Fruit fly (Drosophila melanogaster) whole organism, prepupa: ENCODE results near the gene CG34135.

Experiments
- Blimp-1 ChIP-seq: fragments of 200-800 bp; sonication (Bioruptor generic); optimal IDR thresholded peaks from 3 replicates; lab custom pipeline; 2017; ENCODE audit warnings: missing biosample characterization, missing genetic modification characterization, mild to moderate bottlenecking, moderate library complexity, missing genetic modification reagents
- CG10631 ChIP-seq: fragments of 200-800 bp; sonication (Bioruptor generic); optimal IDR thresholded peaks from 2 replicates; lab custom pipeline; 2016; ENCODE audit warnings: missing biosample characterization, missing genetic modification characterization
- CG10669 ChIP-seq: fragments of 200-800 bp; sonication (Bioruptor generic); optimal IDR thresholded peaks from 3 replicates; lab custom pipeline; 2018; ENCODE audit warnings: missing biosample characterization, mild to moderate bottlenecking, missing genetic modification characterization, moderate library complexity
- CG11294 ChIP-seq: fragments of 200-800 bp; sonication (Bioruptor generic); IDR thresholded peaks from 2 replicates; pipeline ENCODE4 v1.3.6; 2022; ENCODE audit warnings: missing biosample characterization, missing genetic modification characterization
- CG1621 ChIP-seq: fragments of 200-800 bp; sonication (Bioruptor generic); optimal IDR thresholded peaks from 3 replicates; lab custom pipeline; 2018; ENCODE audit warnings: missing biosample characterization, mild to moderate bottlenecking, missing genetic modification characterization
- CG3032 ChIP-seq: fragments of 200-800 bp; optimal IDR thresholded peaks from 2 replicates; lab custom pipeline; 2019; ENCODE audit warnings: missing biosample characterization, mild to moderate bottlenecking, missing genetic modification characterization, moderate library complexity
- CG31627 ChIP-seq: fragments of 200-800 bp; sonication (Bioruptor generic); optimal IDR thresholded peaks from 3 replicates; lab custom pipeline; 2016; ENCODE audit warnings: missing biosample characterization, missing genetic modification characterization
- CG34406 ChIP-seq: fragments of 200-800 bp; sonication (Bioruptor generic); optimal IDR thresholded peaks from 3 replicates; lab custom pipeline; 2016; ENCODE audit warnings: missing biosample characterization, missing genetic modification characterization
- CG3919 ChIP-seq: fragments of 200-800 bp; sonication (Bioruptor generic); optimal IDR thresholded peaks from 3 replicates; lab custom pipeline; 2016; ENCODE audit warnings: missing biosample characterization, missing genetic modification characterization
- CG6163 ChIP-seq: fragments of 200-800 bp; sonication (Bioruptor generic); IDR thresholded peaks from 3 replicates; pipeline ENCODE4 v1.3.6; 2022; ENCODE audit warnings: missing biosample characterization, missing genetic modification characterization
- CG6276 ChIP-seq: fragments of 200-800 bp; sonication (Bioruptor generic); optimal IDR thresholded peaks from 2 replicates; lab custom pipeline; 2017; ENCODE audit warnings: missing biosample characterization, mild to moderate bottlenecking, missing genetic modification characterization
- CG6808 ChIP-seq: fragments of 200-800 bp; sonication (Bioruptor generic); optimal IDR thresholded peaks from 3 replicates; lab custom pipeline; 2017; ENCODE audit warnings: missing biosample characterization, missing genetic modification characterization, mild to moderate bottlenecking, moderate library complexity, missing genetic modification reagents
- CG6854 ChIP-seq: fragments of 200-800 bp; sonication (Bioruptor generic); optimal IDR thresholded peaks from 2 replicates; lab custom pipeline; 2017; ENCODE audit warnings: missing biosample characterization, mild to moderate bottlenecking, missing genetic modification characterization
- CG7368 ChIP-seq: fragments of 200-800 bp; sonication (Bioruptor generic); optimal IDR thresholded peaks from 3 replicates; lab custom pipeline; 2016; ENCODE audit warnings: missing biosample characterization, missing genetic modification characterization
- CG8119 ChIP-seq: fragments of 200-800 bp; sonication (Bioruptor generic); IDR thresholded peaks from 3 replicates; pipeline ENCODE4 v1.3.6; 2022; ENCODE audit warnings: missing biosample characterization, missing genetic modification characterization
- CG8632 ChIP-seq: fragments of 200-800 bp; sonication (Bioruptor generic); optimal IDR thresholded peaks from 3 replicates; lab custom pipeline; 2016; ENCODE audit warnings: missing biosample characterization, missing genetic modification characterization
- CG9139 ChIP-seq: fragments of 200-800 bp; sonication (Bioruptor generic); optimal IDR thresholded peaks from 3 replicates; lab custom pipeline; 2017; ENCODE audit warnings: missing biosample characterization, mild to moderate bottlenecking, missing genetic modification characterization
- Eip93F ChIP-seq: fragments of 200-800 bp; sonication (Bioruptor generic); optimal IDR thresholded peaks from 2 replicates; lab custom pipeline; 2016; ENCODE audit warnings: missing biosample characterization, mild to moderate bottlenecking, missing genetic modification characterization
- Ets21C ChIP-seq: fragments of 200-800 bp; sonication (Bioruptor generic); optimal IDR thresholded peaks from 3 replicates; lab custom pipeline; 2016; ENCODE audit warnings: missing biosample characterization, missing genetic modification characterization
- Gug ChIP-seq: fragments of 200-800 bp; sonication (Bioruptor generic); IDR thresholded peaks from 2 replicates; pipeline ENCODE4 v1.3.6; 2022; ENCODE audit warnings: missing biosample characterization, missing genetic modification characterization
- Hr4 ChIP-seq: fragments of 200-800 bp; sonication (Bioruptor generic); optimal IDR thresholded peaks from 3 replicates; lab custom pipeline; 2016; ENCODE audit warnings: missing biosample characterization, missing genetic modification characterization
- Lpt ChIP-seq: fragments of 200-800 bp; sonication (Bioruptor generic); optimal IDR thresholded peaks from 3 replicates; lab custom pipeline; 2016; ENCODE audit warnings: missing biosample characterization, missing genetic modification characterization
- Met ChIP-seq: fragments of 200-800 bp; sonication (Bioruptor generic); optimal IDR thresholded peaks from 3 replicates; lab custom pipeline; 2016; ENCODE audit warnings: missing biosample characterization, missing genetic modification characterization
- OdsH ChIP-seq: fragments of 200-800 bp; sonication (Bioruptor generic); optimal IDR thresholded peaks from 3 replicates; lab custom pipeline; 2016; ENCODE audit warnings: missing biosample characterization, missing genetic modification characterization
- Smox ChIP-seq: fragments of 200-800 bp; sonication (Bioruptor generic); optimal IDR thresholded peaks from 3 replicates; lab custom pipeline; 2016; ENCODE audit warnings: missing biosample characterization, missing genetic modification characterization
- Sox102F ChIP-seq: fragments of 200-800 bp; sonication (Bioruptor generic); optimal IDR thresholded peaks from 2 replicates; lab custom pipeline; 2016; ENCODE audit warnings: missing biosample characterization, mild to moderate bottlenecking, missing genetic modification characterization
- Sox14 ChIP-seq: fragments of 200-800 bp; sonication (Bioruptor generic); optimal IDR thresholded peaks from 3 replicates; lab custom pipeline; 2016; ENCODE audit warnings: missing biosample characterization, missing genetic modification characterization
- achi ChIP-seq: fragments of 200-800 bp; sonication (Bioruptor generic); optimal IDR thresholded peaks from 3 replicates; lab custom pipeline; 2016; ENCODE audit warnings: missing biosample characterization, missing genetic modification characterization
- acj6 ChIP-seq: fragments of 200-800 bp; sonication (Bioruptor generic); optimal IDR thresholded peaks from 3 replicates; lab custom pipeline; 2016; ENCODE audit warnings: missing biosample characterization, missing genetic modification characterization
- cyc ChIP-seq: fragments of 200-800 bp; sonication (Bioruptor generic); optimal IDR thresholded peaks from 3 replicates; lab custom pipeline; 2016; ENCODE audit warnings: missing biosample characterization, missing genetic modification characterization
- dac ChIP-seq: fragments of 200-800 bp; sonication (Bioruptor generic); optimal IDR thresholded peaks from 2 replicates; lab custom pipeline; 2017; ENCODE audit warnings: missing biosample characterization, mild to moderate bottlenecking, missing genetic modification characterization
- dsx ChIP-seq: fragments of 200-800 bp; optimal IDR thresholded peaks from 3 replicates; lab custom pipeline; 2019; ENCODE audit warnings: missing biosample characterization, mild to moderate bottlenecking, missing genetic modification characterization, moderate library complexity; ENCODE audit not compliant: poor library complexity, severe bottlenecking
- esn ChIP-seq: fragments of 200-800 bp; sonication (Bioruptor generic); optimal IDR thresholded peaks from 2 replicates; lab custom pipeline; 2016; ENCODE audit warnings: missing biosample characterization, mild to moderate bottlenecking, missing genetic modification characterization, moderate library complexity
- fd85E ChIP-seq: fragments of 200-800 bp; sonication (Bioruptor generic); optimal IDR thresholded peaks from 3 replicates; lab custom pipeline; 2016; ENCODE audit warnings: missing biosample characterization, missing genetic modification characterization
- fkh ChIP-seq: fragments of 200-800 bp; sonication (Bioruptor generic); optimal IDR thresholded peaks from 3 replicates; lab custom pipeline; 2017; ENCODE audit warnings: missing biosample characterization, mild to moderate bottlenecking, missing genetic modification characterization, moderate library complexity
- salr ChIP-seq, 2 experiments: fragments of 200-800 bp; sonication (Bioruptor generic); optimal IDR thresholded peaks; 3 replicates each; lab custom pipeline; 2016 to 2018; ENCODE audit warnings: missing biosample characterization in 2 of 2, missing genetic modification characterization in 2 of 2, mild to moderate bottlenecking in 1 of 2
- spab ChIP-seq: fragments of 200-800 bp; sonication (Bioruptor generic); optimal IDR thresholded peaks from 2 replicates; lab custom pipeline; 2017; ENCODE audit warnings: missing biosample characterization, mild to moderate bottlenecking, missing genetic modification characterization, missing genetic modification reagents
- ss ChIP-seq, 2 experiments: fragments of 200-800 bp; sonication (Bioruptor generic); optimal IDR thresholded peaks; 2 replicates in 1 of 2; 3 replicates in 1 of 2; lab custom pipeline; 2017 to 2018; ENCODE audit warnings: mild to moderate bottlenecking in 2 of 2, missing biosample characterization in 2 of 2, missing genetic modification characterization in 2 of 2, moderate library complexity in 1 of 2
- svp ChIP-seq: fragments of 200-800 bp; sonication (Bioruptor generic); peaks from one replicate; lab custom pipeline; 2016; ENCODE audit warnings: missing biosample characterization, missing genetic modification characterization
- vri ChIP-seq: fragments of 200-800 bp; sonication (Bioruptor generic); optimal IDR thresholded peaks from 3 replicates; lab custom pipeline; 2016; ENCODE audit warnings: missing biosample characterization, mild to moderate bottlenecking, missing genetic modification characterization

Gene CG34135

dm6 chr3R:8767998-8768397 is at the start of gene CG34135, which contains the start of gene CG11768:
Gene CG34135 (minus strand): TSS chr3R:8768191.
Gene CG11768 (minus strand): TSS chr3R:8768200.
- no peak for TF ChIP-seq dsx
- TF ChIP-seq cyc (GFP tag; lab: Kevin White, UChicago): no peak
- no peak for TF ChIP-seq Smox
- no peak for TF ChIP-seq Ets21C (GFP tag; lab: Kevin White, UChicago)
- TF ChIP-seq CG6808 (GFP tag; lab: Kevin White, UChicago): no peak
- no peak for TF ChIP-seq Sox14 (GFP tag; lab: Kevin White, UChicago)
- TF ChIP-seq CG10631: no peak
- TF ChIP-seq, all 60 proteins: peak for 0

dm6 chr3R:8815074-8815473 is 47.1 kb upstream of the CG34135 start:
- TF ChIP-seq spab: no peak
- TF ChIP-seq CG6808 (GFP tag; lab: Kevin White, UChicago): peak; percentile 4

- TF ChIP-seq Hr4 (GFP tag; lab: Kevin White, UChicago) (no peak), Sox102F (GFP tag; lab: Kevin White, UChicago) (no peak), CG3919 (GFP tag; lab: Kevin White, UChicago) (no peak), cyc (GFP tag; lab: Kevin White, UChicago) (no peak), CG31627 (GFP tag; lab: Kevin White, UChicago) (no peak), ss (GFP tag; optimal IDR thresholded peaks at IDR 0.05; lab: Kevin White, UChicago) (no peak), Blimp-1 (GFP tag; lab: Kevin White, UChicago) (no peak), svp (GFP tag; lab: Kevin White, UChicago) (no peak), CG9139 (no peak), Eip93F (no peak), CG11294 (GFP tag; lab: Robert Waterston, UW) (no peak), fd85E (GFP tag; lab: Kevin White, UChicago) (no peak), Gug (GFP tag; lab: Robert Waterston, UW) (no peak), CG6808 (GFP tag; lab: Kevin White, UChicago) (peak; percentile 16), Smox (no peak), fkh (GFP tag; lab: Kevin White, UChicago) (peak; percentile 55), CG7368 (no peak), CG6276 (GFP tag; lab: Kevin White, UChicago) (no peak)
- TF ChIP-seq, all 60 proteins: peak for 2
Measured at dm6 chr3R:8814029-8814647, 46.1 kb upstream of the CG34135 start.

- TF ChIP-seq dsx (no peak), Lpt (GFP tag; lab: Kevin White, UChicago) (no peak), fkh (GFP tag; lab: Kevin White, UChicago) (peak; percentile 4)
- TF ChIP-seq, all 60 proteins: peak for 1
Measured at dm6 chr3R:8813164-8813629, 45.2 kb upstream of the CG34135 start, which contains the start of gene CG9837. Gene CG9837 (minus strand): TSS chr3R:8813579.

- TF ChIP-seq Gug (GFP tag; lab: Robert Waterston, UW) (peak; percentile 86), CG10669 (GFP tag; lab: Kevin White, UChicago) (peak; percentile 80), Hr4 (GFP tag; lab: Kevin White, UChicago) (peak; percentile 92), CG34406 (GFP tag; lab: Kevin White, UChicago) (peak; percentile 49), dac (GFP tag; lab: Kevin White, UChicago) (peak; percentile 87), CG6163 (GFP tag; lab: Robert Waterston, UW) (peak; percentile 93), CG10631 (peak; percentile 80), CG8632 (peak; percentile 73), svp (GFP tag; lab: Kevin White, UChicago) (peak; percentile 86), achi (peak; percentile 86), CG6276 (GFP tag; lab: Kevin White, UChicago) (peak; percentile 81), CG3032 (peak; percentile 71), acj6 (GFP tag; lab: Kevin White, UChicago) (peak; percentile 84), OdsH (peak; percentile 87), CG8119 (peak; percentile 93), CG1621 (tag; lab: Kevin White, UChicago) (peak; percentile 79), CG6808 (GFP tag; lab: Kevin White, UChicago) (peak; percentile 72), vri (GFP tag; lab: Kevin White, UChicago) (peak; percentile 27), Met (GFP tag; lab: Kevin White, UChicago) (peak; percentile 44), esn (GFP tag; lab: Kevin White, UChicago) (peak; percentile 68), Smox (peak; percentile 56), CG6854 (GFP tag; lab: Kevin White, UChicago) (no peak), Eip93F (no peak), Blimp-1 (GFP tag; lab: Kevin White, UChicago) (no peak), salr (GFP tag; optimal IDR thresholded peaks at IDR 0.05; lab: Kevin White, UChicago) (peak; percentile 62 to 80)
Measured at dm6 chr3R:8812342-8812966, 44.5 kb upstream of the CG34135 start.
